Worm (Caenorhabditis elegans) whole organism, L4 larva: ENCODE results near the gene F45D3.1.

Experiments used
- D1046.2 ChIP-seq: fragments of 200-800 bp; sonication (Bioruptor generic); IDR thresholded peaks from 2 replicates; pipeline ENCODE4 v1.3.6; 2022; ENCODE audit warnings: missing genetic modification characterization, missing compliant biosample characterization
- F10B5.3 ChIP-seq: sonication (generic microtip); optimal IDR thresholded peaks from 2 replicates; lab custom pipeline; 2016; ENCODE audit warnings: mild to moderate bottlenecking, missing genetic modification characterization, missing compliant biosample characterization
- F44E2.7 ChIP-seq: fragments of 200-800 bp; sonication (Bioruptor generic); IDR thresholded peaks from 2 replicates; pipeline ENCODE4 v2.1.2; 2022; ENCODE audit warnings: missing genetic modification characterization, missing compliant biosample characterization
- F49E8.2 ChIP-seq: sonication (generic microtip); optimal IDR thresholded peaks from 2 replicates; lab custom pipeline; 2016; ENCODE audit warnings: missing compliant biosample characterization, mild to moderate bottlenecking, missing genetic modification characterization, borderline replicate concordance
- T20F7.1 ChIP-seq: fragments of 200-800 bp; sonication (Bioruptor generic); optimal IDR thresholded peaks from 2 replicates; lab custom pipeline; 2018; ENCODE audit warnings: mild to moderate bottlenecking, missing genetic modification characterization, missing compliant biosample characterization
- Y48G9A.11 ChIP-seq: fragments of 200-800 bp; sonication (Bioruptor generic); IDR thresholded peaks from 2 replicates; pipeline ENCODE4 v1.3.6; 2022; ENCODE audit warnings: missing genetic modification reagents, missing genetic modification characterization, missing compliant biosample characterization
- Y5F2A.4 ChIP-seq: fragments of 200-800 bp; sonication (Bioruptor generic); optimal IDR thresholded peaks from 2 replicates; lab custom pipeline; 2018; ENCODE audit warnings: mild to moderate bottlenecking, missing genetic modification characterization, missing compliant biosample characterization
- ZK337.2 ChIP-seq: fragments of 200-800 bp; sonication (Bioruptor generic); IDR thresholded peaks from 2 replicates; pipeline ENCODE4 v1.3.6; 2022; ENCODE audit warnings: missing genetic modification reagents, missing genetic modification characterization, missing compliant biosample characterization
- attf-4 ChIP-seq: sonication (generic microtip); optimal IDR thresholded peaks from 3 replicates; lab custom pipeline; 2017; ENCODE audit warnings: missing biosample characterization, missing genetic modification characterization
- ceh-20 ChIP-seq: fragments of 200-800 bp; sonication (Bioruptor generic); IDR thresholded peaks from 2 replicates; pipeline ENCODE4 v1.3.6; 2022; ENCODE audit warnings: missing genetic modification reagents, missing genetic modification characterization, missing compliant biosample characterization
- ceh-32 ChIP-seq: sonication (generic microtip); optimal IDR thresholded peaks from 2 replicates; lab custom pipeline; 2016; ENCODE audit warnings: mild to moderate bottlenecking, missing genetic modification characterization, missing compliant biosample characterization; ENCODE audit not compliant: poor library complexity
- ceh-44 ChIP-seq: fragments of 200-800 bp; sonication (Bioruptor generic); IDR thresholded peaks from 2 replicates; pipeline ENCODE4 v1.3.6; 2022; ENCODE audit warnings: missing genetic modification reagents, missing genetic modification characterization, missing compliant biosample characterization
- ceh-82 ChIP-seq: sonication (generic microtip); optimal IDR thresholded peaks from 2 replicates; lab custom pipeline; 2017; ENCODE audit warnings: missing biosample characterization, missing genetic modification characterization
- cey-2 ChIP-seq: sonication (generic microtip); optimal IDR thresholded peaks from 3 replicates; lab custom pipeline; 2017; ENCODE audit warnings: missing genetic modification characterization, mild to moderate bottlenecking, missing compliant biosample characterization, antibody characterized with exemption, borderline replicate concordance; ENCODE audit not compliant: insufficient read depth
- ctbp-1 ChIP-seq: fragments of 200-800 bp; sonication (Bioruptor generic); IDR thresholded peaks from 2 replicates; pipeline ENCODE4 v1.3.6; 2022; ENCODE audit warnings: missing genetic modification reagents, missing genetic modification characterization, missing compliant biosample characterization
- daf-12 ChIP-seq: fragments of 150-350 bp; optimal IDR thresholded peaks from 2 replicates; lab custom pipeline; 2014; ENCODE audit warnings: missing biosample characterization, missing genetic modification reagents, missing genetic modification characterization
- daf-16 ChIP-seq, 3 experiments: sonication (generic microtip); optimal IDR thresholded peaks; 2 replicates each; lab custom pipeline; 2016 to 2017; ENCODE audit warnings: missing genetic modification characterization in 3 of 3, missing genetic modification reagents in 3 of 3, mild to moderate bottlenecking in 2 of 3, missing compliant biosample characterization in 2 of 3, missing biosample characterization in 1 of 3, moderate library complexity in 1 of 3
- daf-19 ChIP-seq: fragments of 200-800 bp; sonication (Bioruptor generic); conservative IDR thresholded peaks from 2 replicates; pipeline ENCODE4 v1.3.6; 2022; ENCODE audit warnings: missing genetic modification characterization, missing compliant biosample characterization
- dmd-6 ChIP-seq: fragments of 200-800 bp; sonication (Bioruptor generic); IDR thresholded peaks from 2 replicates; pipeline ENCODE4 v1.3.6; 2022; ENCODE audit warnings: missing genetic modification reagents, missing genetic modification characterization, missing compliant biosample characterization
- dmd-8 ChIP-seq: fragments of 200-800 bp; sonication (Bioruptor generic); IDR thresholded peaks from 2 replicates; pipeline ENCODE4 v1.3.6; 2022; ENCODE audit warnings: missing genetic modification characterization, missing compliant biosample characterization
- dve-1 ChIP-seq: sonication (generic microtip); optimal IDR thresholded peaks from 2 replicates; lab custom pipeline; 2017; ENCODE audit warnings: antibody characterized with exemption, mild to moderate bottlenecking, missing genetic modification characterization, missing compliant biosample characterization; ENCODE audit not compliant: insufficient read depth
- egl-27 ChIP-seq: sonication (generic microtip); optimal IDR thresholded peaks from 3 replicates; lab custom pipeline; 2017; ENCODE audit warnings: missing biosample characterization, missing genetic modification reagents, missing genetic modification characterization
- egl-43 ChIP-seq: fragments of 200-800 bp; sonication (Bioruptor generic); IDR thresholded peaks from 2 replicates; pipeline ENCODE4 v1.3.6; 2022; ENCODE audit warnings: missing genetic modification reagents, missing genetic modification characterization, missing compliant biosample characterization
- fkh-10 ChIP-seq: fragments of 150-350 bp; optimal IDR thresholded peaks from 2 replicates; lab custom pipeline; 2014; ENCODE audit warnings: missing biosample characterization, missing genetic modification reagents, missing genetic modification characterization
- fos-1 ChIP-seq: fragments of 150-350 bp; optimal IDR thresholded peaks from 2 replicates; lab custom pipeline; 2014; ENCODE audit warnings: missing biosample characterization, missing genetic modification characterization
- gei-8 ChIP-seq: fragments of 200-800 bp; sonication (Bioruptor generic); optimal IDR thresholded peaks from 2 replicates; lab custom pipeline; 2018; ENCODE audit warnings: mild to moderate bottlenecking, missing genetic modification characterization, missing compliant biosample characterization
- hlh-11 ChIP-seq: fragments of 200-800 bp; sonication (Bioruptor generic); optimal IDR thresholded peaks from 2 replicates; lab custom pipeline; 2018; ENCODE audit warnings: mild to moderate bottlenecking, missing genetic modification characterization, missing compliant biosample characterization
- lim-7 ChIP-seq: fragments of 200-800 bp; sonication (Bioruptor generic); IDR thresholded peaks from 2 replicates; pipeline ENCODE4 v1.3.6; 2022; ENCODE audit warnings: missing genetic modification characterization, missing compliant biosample characterization
- lin-29 ChIP-seq: fragments of 200-800 bp; sonication (Bioruptor generic); IDR thresholded peaks from 2 replicates; pipeline ENCODE4 v1.3.6; 2022; ENCODE audit warnings: missing genetic modification reagents, missing genetic modification characterization, missing compliant biosample characterization
- lin-39 ChIP-seq: fragments of 150-350 bp; optimal IDR thresholded peaks from 2 replicates; lab custom pipeline; 2014; ENCODE audit warnings: missing biosample characterization, missing genetic modification reagents, missing genetic modification characterization
- lir-3 ChIP-seq: sonication (generic microtip); optimal IDR thresholded peaks from 2 replicates; lab custom pipeline; 2016; ENCODE audit warnings: mild to moderate bottlenecking, missing genetic modification characterization, missing compliant biosample characterization
- madf-9 ChIP-seq: fragments of 200-800 bp; sonication (Bioruptor generic); conservative IDR thresholded peaks from 2 replicates; pipeline ENCODE4 v1.3.6; 2022; ENCODE audit warnings: missing genetic modification reagents, missing genetic modification characterization, missing compliant biosample characterization
- mdl-1 ChIP-seq, 2 experiments: fragments of 150-350 bp in 1 of 2; sonication (generic microtip) in 1 of 2; optimal IDR thresholded peaks; 2 replicates each; lab custom pipeline; 2014 to 2017; ENCODE audit warnings: missing biosample characterization in 2 of 2, missing genetic modification characterization in 2 of 2
- mdt-29 ChIP-seq: fragments of 200-800 bp; sonication (Bioruptor generic); IDR thresholded peaks from 2 replicates; pipeline ENCODE4 v1.3.6; 2022; ENCODE audit warnings: missing genetic modification reagents, missing genetic modification characterization, missing compliant biosample characterization
- mep-1 ChIP-seq: fragments of 150-350 bp; sonication (generic microtip); optimal IDR thresholded peaks from 3 replicates; lab custom pipeline; 2014; ENCODE audit warnings: missing biosample characterization, missing genetic modification characterization
- nhr-11 ChIP-seq: fragments of 150-350 bp; optimal IDR thresholded peaks from 2 replicates; lab custom pipeline; 2014; ENCODE audit warnings: missing biosample characterization, missing genetic modification characterization
- nhr-237 ChIP-seq: sonication (generic microtip); optimal IDR thresholded peaks from 2 replicates; lab custom pipeline; 2017; ENCODE audit warnings: missing biosample characterization, missing genetic modification characterization
- nhr-6 ChIP-seq: fragments of 150-350 bp; optimal IDR thresholded peaks from 2 replicates; lab custom pipeline; 2014; ENCODE audit warnings: missing biosample characterization, missing genetic modification characterization
- nhr-77 ChIP-seq: fragments of 150-350 bp; optimal IDR thresholded peaks from 2 replicates; lab custom pipeline; 2014; ENCODE audit warnings: missing biosample characterization, missing genetic modification characterization
- saeg-2 ChIP-seq: fragments of 200-800 bp; sonication (Bioruptor generic); IDR thresholded peaks from 2 replicates; pipeline ENCODE4 v1.3.6; 2022; ENCODE audit warnings: missing genetic modification reagents, missing genetic modification characterization, missing compliant biosample characterization
- sdz-12 ChIP-seq: fragments of 200-800 bp; sonication (Bioruptor generic); optimal IDR thresholded peaks from 2 replicates; lab custom pipeline; 2018; ENCODE audit warnings: mild to moderate bottlenecking, missing genetic modification characterization, missing compliant biosample characterization
- set-16 ChIP-seq: fragments of 200-800 bp; sonication (Bioruptor generic); IDR thresholded peaks from 2 replicates; pipeline ENCODE4 v1.3.6; 2022; ENCODE audit warnings: missing genetic modification reagents, missing genetic modification characterization, missing compliant biosample characterization
- snpc-1.2 ChIP-seq: fragments of 200-800 bp; sonication (Bioruptor generic); IDR thresholded peaks from 2 replicates; pipeline ENCODE4 v1.3.6; 2022; ENCODE audit warnings: missing genetic modification reagents, missing genetic modification characterization, missing compliant biosample characterization
- spr-1 ChIP-seq: sonication (generic microtip); optimal IDR thresholded peaks from 2 replicates; lab custom pipeline; 2016; ENCODE audit warnings: mild to moderate bottlenecking, missing genetic modification characterization, missing compliant biosample characterization
- spr-3 ChIP-seq: fragments of 200-800 bp; sonication (Bioruptor generic); optimal IDR thresholded peaks from 2 replicates; lab custom pipeline; 2018; ENCODE audit warnings: mild to moderate bottlenecking, missing genetic modification characterization, missing compliant biosample characterization
- unc-130 ChIP-seq: sonication (generic microtip); optimal IDR thresholded peaks from 2 replicates; lab custom pipeline; 2016; ENCODE audit warnings: missing genetic modification reagents, missing genetic modification characterization, missing compliant biosample characterization
- unc-39 ChIP-seq: sonication (generic microtip); optimal IDR thresholded peaks from 2 replicates; lab custom pipeline; 2017; ENCODE audit warnings: missing biosample characterization, missing genetic modification characterization
- vab-7 ChIP-seq: fragments of 200-800 bp; sonication (Bioruptor generic); IDR thresholded peaks from 2 replicates; pipeline ENCODE4 v1.3.6; 2022; ENCODE audit warnings: missing genetic modification reagents, missing genetic modification characterization, missing compliant biosample characterization
- zip-11 ChIP-seq: fragments of 200-800 bp; sonication (Bioruptor generic); IDR thresholded peaks from 2 replicates; pipeline ENCODE4 v1.3.6; 2022; ENCODE audit warnings: missing genetic modification characterization, missing compliant biosample characterization
- zip-2 ChIP-seq: fragments of 150-350 bp; optimal IDR thresholded peaks from 2 replicates; lab custom pipeline; 2014; ENCODE audit warnings: missing biosample characterization, missing genetic modification characterization
- ztf-7 ChIP-seq: fragments of 150-350 bp; optimal IDR thresholded peaks from 2 replicates; lab custom pipeline; 2014; ENCODE audit warnings: missing biosample characterization, missing genetic modification characterization

F45D3.1 gene

ce11 chrV:12553286-12553725 lies 26.4 kb downstream of the F45D3.1 start (continued):
- TF ChIP-seq nhr-6 (tag; lab: Kevin White, UChicago) (no peak), zip-2 (tag; lab: Kevin White, UChicago) (no peak), F10B5.3 (tag; lab: Kevin White, UChicago) (no peak), dmd-6 (GFP tag; lab: Robert Waterston, UW) (peak; percentile 56), nhr-11 (tag; lab: Kevin White, UChicago) (no peak), ztf-7 (tag; lab: Kevin White, UChicago) (no peak), F49E8.2 (tag; lab: Kevin White, UChicago) (no peak), daf-19 (GFP tag; lab: Robert Waterston, UW) (no peak), egl-27 (tag; lab: Kevin White, UChicago) (no peak), mdt-29 (GFP tag; lab: Robert Waterston, UW) (no peak), snpc-1.2 (GFP tag; lab: Robert Waterston, UW) (no peak), ZK337.2 (GFP tag; lab: Robert Waterston, UW) (no peak), Y5F2A.4 (no peak), zip-11 (GFP tag; lab: Robert Waterston, UW) (no peak), mdl-1 (tag; optimal IDR thresholded peaks at IDR 0.05; lab: Kevin White, UChicago) (peak; percentile 34 to 82), dve-1 (tag; lab: Kevin White, UChicago) (no peak), fos-1 (tag; lab: Kevin White, UChicago) (no peak), ceh-82 (tag; lab: Kevin White, UChicago) (no peak), nhr-237 (tag; lab: Kevin White, UChicago) (no peak), nhr-77 (tag; lab: Kevin White, UChicago) (no peak), unc-39 (tag; lab: Kevin White, UChicago) (no peak), T20F7.1 (GFP tag; lab: Kevin White, UChicago) (no peak), cey-2 (peak; percentile 15), gei-8 (GFP tag; lab: Kevin White, UChicago) (peak; percentile 12), spr-3 (GFP tag; lab: Kevin White, UChicago) (no peak), dmd-8 (GFP tag; lab: Robert Waterston, UW) (no peak), Y48G9A.11 (GFP tag; lab: Robert Waterston, UW) (no peak), lir-3 (tag; lab: Kevin White, UChicago) (no peak), ceh-32 (tag; lab: Kevin White, UChicago) (no peak), mep-1 (tag; lab: Kevin White, UChicago) (peak; percentile 19), set-16 (GFP tag; lab: Robert Waterston, UW) (0 out of 2 replicates have a peak, but pooled peaks have one; percentile 16), ceh-20 (GFP tag; lab: Robert Waterston, UW) (peak; percentile 24; the same call in 1 of the 2 replicates), saeg-2 (GFP tag; lab: Robert Waterston, UW) (no peak), egl-43 (GFP tag; lab: Robert Waterston, UW) (no peak), daf-16 (GFP tag; optimal IDR thresholded peaks at IDR 0.05; lab: Kevin White, UChicago) (no peak), daf-16 (tag; optimal IDR thresholded peaks at IDR 0.05; lab: Kevin White, UChicago) (no peak), ceh-44 (no peak), hlh-11 (tag; lab: Kevin White, UChicago) (peak; percentile 91), lim-7 (GFP tag; lab: Robert Waterston, UW) (no peak), unc-130 (GFP tag; lab: Kevin White, UChicago) (no peak), attf-4 (tag; lab: Kevin White, UChicago) (no peak), daf-12 (no peak), ctbp-1 (GFP tag; lab: Robert Waterston, UW) (peak; percentile 32; the same call in 1 of the 2 replicates), fkh-10 (GFP tag; lab: Kevin White, UChicago) (no peak), lin-39 (no peak), D1046.2 (no peak), madf-9 (GFP tag; lab: Robert Waterston, UW) (no peak), lin-29 (GFP tag; lab: Robert Waterston, UW) (0 out of 2 replicates have a peak, but pooled peaks have one; percentile 17), sdz-12 (GFP tag; lab: Kevin White, UChicago) (no peak), spr-1 (tag; lab: Kevin White, UChicago) (no peak), F44E2.7 (no peak), vab-7 (GFP tag; lab: Robert Waterston, UW) (no peak)
